Worm (Caenorhabditis elegans) whole organism, L1 larva: ENCODE measurements around the gene twk-12.

ENCODE experiments used
- C04F5.9 ChIP-seq: sonication (generic microtip); optimal IDR thresholded peaks from 2 replicates; lab custom pipeline; 2016; ENCODE audit warnings: missing genetic modification characterization, missing compliant biosample characterization
- C16A3.4 ChIP-seq: fragments of 150-350 bp; optimal IDR thresholded peaks from 2 replicates; lab custom pipeline; 2014; ENCODE audit warnings: missing biosample characterization, missing genetic modification characterization
- C34B4.2 ChIP-seq: sonication (generic microtip); optimal IDR thresholded peaks from 2 replicates; lab custom pipeline; 2017; ENCODE audit warnings: mild to moderate bottlenecking, missing genetic modification characterization, missing compliant biosample characterization
- F16B12.6 ChIP-seq: fragments of 150-350 bp; optimal IDR thresholded peaks from 2 replicates; lab custom pipeline; 2014; ENCODE audit warnings: missing biosample characterization, missing genetic modification characterization
- Y116A8C.19 ChIP-seq: sonication (generic microtip); optimal IDR thresholded peaks from 2 replicates; lab custom pipeline; 2016; ENCODE audit warnings: missing compliant biosample characterization, missing genetic modification characterization, borderline replicate concordance
- aha-1 ChIP-seq: fragments of 150-350 bp; optimal IDR thresholded peaks from 2 replicates; lab custom pipeline; 2014; ENCODE audit warnings: missing biosample characterization, missing genetic modification characterization
- blmp-1 ChIP-seq: fragments of 150-350 bp; optimal IDR thresholded peaks from 2 replicates; lab custom pipeline; 2014; ENCODE audit warnings: missing biosample characterization, missing genetic modification characterization
- ceh-8 ChIP-seq: fragments of 200-800 bp; sonication (Bioruptor generic); optimal IDR thresholded peaks from 2 replicates; lab custom pipeline; 2018; ENCODE audit warnings: mild to moderate bottlenecking, missing genetic modification characterization, moderate library complexity, missing compliant biosample characterization
- ceh-82 ChIP-seq, 3 experiments: fragments of 150-350 bp in 1 of 3; sonication (generic microtip) in 2 of 3; optimal IDR thresholded peaks; 2 replicates each; lab custom pipeline; 2014 to 2017; ENCODE audit warnings: missing biosample characterization in 3 of 3, missing genetic modification characterization in 3 of 3
- ceh-88 ChIP-seq: fragments of 200-800 bp; sonication (Bioruptor generic); IDR thresholded peaks from 2 replicates; pipeline ENCODE4 v1.3.6; 2022; ENCODE audit warnings: missing genetic modification characterization, missing compliant biosample characterization
- ces-1 ChIP-seq: fragments of 150-350 bp; optimal IDR thresholded peaks from 2 replicates; lab custom pipeline; 2014; ENCODE audit warnings: missing biosample characterization, missing genetic modification reagents, missing genetic modification characterization
- dpl-1 ChIP-seq, 3 experiments: fragments of 150-350 bp in 2 of 3; sonication (generic microtip) in 1 of 3; optimal IDR thresholded peaks; 2 replicates each; lab custom pipeline; 2014 to 2017; ENCODE audit warnings: missing biosample characterization in 3 of 3, missing genetic modification characterization in 3 of 3, missing genetic modification reagents in 3 of 3
- dsc-1 ChIP-seq: sonication (generic microtip); optimal IDR thresholded peaks from 2 replicates; lab custom pipeline; 2016; ENCODE audit warnings: mild to moderate bottlenecking, missing genetic modification characterization, missing compliant biosample characterization
- efl-1 ChIP-seq, 4 experiments: fragments of 150-350 bp; optimal IDR thresholded peaks in 3 of 4; peaks in 1 of 4; 1 replicate in 1 of 4; 2 replicates in 3 of 4; lab custom pipeline; 2014; ENCODE audit warnings: missing biosample characterization in 2 of 4, missing genetic modification characterization in 2 of 4, missing genetic modification reagents in 2 of 4
- elt-3 ChIP-seq, 6 experiments: fragments of 150-350 bp in 1 of 6; sonication (generic microtip); optimal IDR thresholded peaks; 2 replicates each; lab custom pipeline; 2017 to 2018; ENCODE audit warnings: missing biosample characterization in 6 of 6, missing genetic modification characterization in 6 of 6, inconsistent platforms in 1 of 6
- fkh-10 ChIP-seq: sonication (generic microtip); optimal IDR thresholded peaks from 2 replicates; lab custom pipeline; 2017; ENCODE audit warnings: missing biosample characterization, missing genetic modification reagents, missing genetic modification characterization
- fos-1 ChIP-seq: fragments of 150-350 bp; optimal IDR thresholded peaks from 2 replicates; lab custom pipeline; 2014; ENCODE audit warnings: missing biosample characterization, missing genetic modification characterization
- grh-1 ChIP-seq: fragments of 200-800 bp; sonication (Bioruptor generic); IDR thresholded peaks from 2 replicates; pipeline ENCODE4 v1.3.6; 2022; ENCODE audit warnings: missing genetic modification reagents, missing genetic modification characterization, missing compliant biosample characterization
- hlh-4 ChIP-seq: sonication (generic microtip); optimal IDR thresholded peaks from 2 replicates; lab custom pipeline; 2016; ENCODE audit warnings: mild to moderate bottlenecking, missing genetic modification characterization, missing compliant biosample characterization
- isw-1 ChIP-seq: fragments of 200-800 bp; sonication (Bioruptor generic); IDR thresholded peaks from 2 replicates; pipeline ENCODE4 v1.3.6; 2022; ENCODE audit warnings: missing genetic modification characterization, missing compliant biosample characterization
- lin-14 ChIP-seq: fragments of 200-800 bp; sonication (Bioruptor generic); optimal IDR thresholded peaks from 2 replicates; lab custom pipeline; 2018; ENCODE audit warnings: mild to moderate bottlenecking, missing genetic modification characterization, moderate library complexity, missing compliant biosample characterization
- lin-35 ChIP-seq, 2 experiments: fragments of 150-350 bp; optimal IDR thresholded peaks; 2 replicates each; lab custom pipeline; 2014; ENCODE audit warnings: missing biosample characterization in 2 of 2, missing genetic modification characterization in 2 of 2, missing genetic modification reagents in 2 of 2
- lin-39 ChIP-seq: fragments of 150-350 bp; optimal IDR thresholded peaks from 2 replicates; lab custom pipeline; 2014; ENCODE audit warnings: missing biosample characterization, missing genetic modification reagents, missing genetic modification characterization
- lir-3 ChIP-seq: sonication (generic microtip); optimal IDR thresholded peaks from 2 replicates; lab custom pipeline; 2016; ENCODE audit warnings: mild to moderate bottlenecking, missing genetic modification characterization, moderate library complexity, missing compliant biosample characterization; ENCODE audit not compliant: poor library complexity
- lsy-2 ChIP-seq, 2 experiments: fragments of 150-350 bp; optimal IDR thresholded peaks; 2 replicates each; lab custom pipeline; 2014; ENCODE audit warnings: missing biosample characterization in 2 of 2, missing genetic modification characterization in 2 of 2
- mab-9 ChIP-seq: fragments of 200-800 bp; sonication (Bioruptor generic); IDR thresholded peaks from 2 replicates; pipeline ENCODE4 v1.3.6; 2022; ENCODE audit warnings: missing genetic modification reagents, missing genetic modification characterization, missing compliant biosample characterization
- mdl-1 ChIP-seq, 2 experiments: fragments of 150-350 bp; optimal IDR thresholded peaks; 2 replicates each; lab custom pipeline; 2014 to 2017; ENCODE audit warnings: missing biosample characterization in 2 of 2, missing genetic modification characterization in 2 of 2, inconsistent platforms in 1 of 2
- mep-1 ChIP-seq: fragments of 150-350 bp; optimal IDR thresholded peaks from 2 replicates; lab custom pipeline; 2014; ENCODE audit warnings: missing biosample characterization, missing genetic modification characterization
- nhr-19 ChIP-seq: fragments of 200-800 bp; sonication (Bioruptor generic); conservative IDR thresholded peaks from 2 replicates; pipeline ENCODE4 v1.3.6; 2022; ENCODE audit warnings: missing genetic modification characterization, missing compliant biosample characterization
- nhr-47 ChIP-seq: sonication (generic microtip); optimal IDR thresholded peaks from 2 replicates; lab custom pipeline; 2016; ENCODE audit warnings: mild to moderate bottlenecking, missing genetic modification characterization, moderate library complexity, missing compliant biosample characterization
- nhr-90 ChIP-seq: sonication (generic microtip); optimal IDR thresholded peaks from 2 replicates; lab custom pipeline; 2016; ENCODE audit warnings: mild to moderate bottlenecking, missing genetic modification characterization, missing compliant biosample characterization; ENCODE audit not compliant: poor library complexity
- pag-3 ChIP-seq: sonication (generic microtip); optimal IDR thresholded peaks from 2 replicates; lab custom pipeline; 2017; ENCODE audit warnings: missing genetic modification characterization, mild to moderate bottlenecking, missing compliant biosample characterization, antibody characterized with exemption, borderline replicate concordance; ENCODE audit not compliant: insufficient read depth
- pax-3 ChIP-seq: fragments of 200-800 bp; sonication (Bioruptor generic); optimal IDR thresholded peaks from 2 replicates; lab custom pipeline; 2018; ENCODE audit warnings: mild to moderate bottlenecking, missing genetic modification characterization, moderate library complexity, missing compliant biosample characterization
- rnt-1 ChIP-seq: sonication (generic microtip); optimal IDR thresholded peaks from 2 replicates; lab custom pipeline; 2016; ENCODE audit warnings: mild to moderate bottlenecking, missing genetic modification characterization, moderate library complexity, missing compliant biosample characterization
- snu-23 ChIP-seq: sonication (generic microtip); optimal IDR thresholded peaks from 2 replicates; lab custom pipeline; 2016; ENCODE audit warnings: missing genetic modification characterization, missing compliant biosample characterization
- unc-30 ChIP-seq: sonication (generic microtip); optimal IDR thresholded peaks from 2 replicates; lab custom pipeline; 2017; ENCODE audit warnings: missing biosample characterization, missing genetic modification characterization
- unc-62 ChIP-seq: fragments of 150-350 bp; optimal IDR thresholded peaks from 2 replicates; lab custom pipeline; 2014; ENCODE audit warnings: missing biosample characterization, missing genetic modification reagents, missing genetic modification characterization
- unc-98 ChIP-seq: fragments of 200-800 bp; sonication (Bioruptor generic); IDR thresholded peaks from 2 replicates; pipeline ENCODE4 v1.3.6; 2022; ENCODE audit warnings: missing genetic modification characterization, missing compliant biosample characterization
- xbp-1 ChIP-seq: sonication (generic microtip); optimal IDR thresholded peaks from 2 replicates; lab custom pipeline; 2016; ENCODE audit warnings: missing genetic modification characterization, missing compliant biosample characterization
- zag-1 ChIP-seq: fragments of 150-350 bp; optimal IDR thresholded peaks from 2 replicates; lab custom pipeline; 2014; ENCODE audit warnings: missing biosample characterization, missing genetic modification characterization
- ztf-4 ChIP-seq: fragments of 150-350 bp; optimal IDR thresholded peaks from 2 replicates; lab custom pipeline; 2014; ENCODE audit warnings: missing biosample characterization, missing genetic modification characterization

The twk-12 gene

DNA sequence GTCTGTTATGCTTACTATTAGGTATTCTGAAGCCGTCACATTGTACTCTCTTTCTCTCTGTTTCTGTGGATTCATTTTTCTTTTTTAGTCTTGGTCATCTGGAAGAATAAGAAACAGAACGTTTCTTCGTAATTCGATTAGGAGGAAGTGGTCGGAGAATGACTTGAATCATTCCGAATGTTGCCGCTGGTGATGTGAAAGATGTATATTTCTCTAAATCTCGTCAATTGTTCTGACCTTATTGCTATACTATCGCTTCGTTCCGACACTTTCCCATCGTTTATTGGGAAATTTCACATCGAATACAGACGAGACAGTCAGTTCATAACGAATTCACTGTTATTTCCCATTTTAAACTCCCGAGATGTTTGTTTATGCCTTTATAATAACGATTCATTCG is 11.7 kb downstream of the twk-12 start:
- peak; percentile 73 for TF ChIP-seq blmp-1 (tag; lab: Kevin White, UChicago)
- TF ChIP-seq unc-62 (GFP tag; lab: Kevin White, UChicago): no peak
- TF ChIP-seq C04F5.9: no peak
- TF ChIP-seq snu-23 (GFP tag; lab: Kevin White, UChicago): no peak
- TF ChIP-seq ceh-88: no peak
- peak; percentile 44 for TF ChIP-seq lin-14 (GFP tag; lab: Kevin White, UChicago)
- TF ChIP-seq unc-98 (GFP tag; lab: Robert Waterston, UW): no peak

DNA sequence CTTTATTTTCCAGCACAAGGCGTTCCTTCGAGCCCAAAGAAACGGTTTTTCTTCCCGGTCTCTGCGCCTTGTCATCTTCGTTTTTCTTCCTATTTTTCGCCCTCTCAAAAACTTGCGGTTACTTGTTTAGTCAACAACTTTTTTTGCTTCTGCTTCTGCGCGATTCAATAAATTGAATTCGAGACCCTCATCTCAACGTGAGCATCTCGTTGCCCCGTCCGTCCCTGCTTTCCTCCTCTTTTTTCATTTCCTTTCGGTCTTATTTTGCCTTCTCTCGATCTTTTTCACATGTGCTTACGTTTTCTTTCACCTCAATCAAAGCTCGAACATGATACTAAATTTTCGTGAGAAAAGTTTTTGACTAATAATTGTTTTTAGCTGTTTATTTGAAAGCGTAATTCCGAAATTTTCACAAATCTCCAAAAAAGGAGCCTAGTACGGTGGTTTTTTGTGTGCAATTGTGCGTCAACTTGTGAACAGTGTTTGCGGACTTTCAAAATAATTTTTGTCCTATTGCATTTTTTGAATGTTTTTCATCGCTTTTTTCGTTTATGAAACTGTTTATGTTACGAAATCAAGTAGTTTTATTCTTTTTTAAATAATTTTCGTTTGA is 12.7 kb downstream of the twk-12 start:
- TF ChIP-seq grh-1 (GFP tag; lab: Robert Waterston, UW): no peak
- peak in 1 of 3 experiments; percentile 28 for TF ChIP-seq dpl-1 (GFP tag; optimal IDR thresholded peaks at IDR 0.05; lab: Kevin White, UChicago)
- peak in 1 of 2 experiments; percentile 15 for TF ChIP-seq efl-1 (optimal IDR thresholded peaks at IDR 0.05; lab: Kevin White, UChicago)
- TF ChIP-seq efl-1 (GFP tag; optimal IDR thresholded peaks at IDR 0.05 in 1 of 2; lab: Kevin White, UChicago): peak; percentile 10 to 92
- TF ChIP-seq blmp-1 (tag; lab: Kevin White, UChicago): peak; percentile 2
- no peak for TF ChIP-seq mdl-1 (tag; optimal IDR thresholded peaks at IDR 0.05; lab: Kevin White, UChicago)
- peak; percentile 51 for TF ChIP-seq lin-14 (GFP tag; lab: Kevin White, UChicago)
- TF ChIP-seq mep-1: peak; percentile 55
- no peak for TF ChIP-seq xbp-1 (tag; lab: Kevin White, UChicago)
- TF ChIP-seq lsy-2 (tag; optimal IDR thresholded peaks at IDR 0.05; lab: Kevin White, UChicago): peak; percentile 52 to 88
- peak in 1 of 2 experiments; percentile 30 for TF ChIP-seq lin-35 (GFP tag; optimal IDR thresholded peaks at IDR 0.05; lab: Kevin White, UChicago)
- TF ChIP-seq nhr-47 (tag; lab: Kevin White, UChicago): peak; percentile 2
- TF ChIP-seq snu-23 (GFP tag; lab: Kevin White, UChicago): peak; percentile 12
- no peak for TF ChIP-seq aha-1 (tag; lab: Kevin White, UChicago)
- TF ChIP-seq fkh-10 (GFP tag; lab: Kevin White, UChicago): peak; percentile 66
- TF ChIP-seq F16B12.6 (tag; lab: Kevin White, UChicago): peak; percentile 77

DNA sequence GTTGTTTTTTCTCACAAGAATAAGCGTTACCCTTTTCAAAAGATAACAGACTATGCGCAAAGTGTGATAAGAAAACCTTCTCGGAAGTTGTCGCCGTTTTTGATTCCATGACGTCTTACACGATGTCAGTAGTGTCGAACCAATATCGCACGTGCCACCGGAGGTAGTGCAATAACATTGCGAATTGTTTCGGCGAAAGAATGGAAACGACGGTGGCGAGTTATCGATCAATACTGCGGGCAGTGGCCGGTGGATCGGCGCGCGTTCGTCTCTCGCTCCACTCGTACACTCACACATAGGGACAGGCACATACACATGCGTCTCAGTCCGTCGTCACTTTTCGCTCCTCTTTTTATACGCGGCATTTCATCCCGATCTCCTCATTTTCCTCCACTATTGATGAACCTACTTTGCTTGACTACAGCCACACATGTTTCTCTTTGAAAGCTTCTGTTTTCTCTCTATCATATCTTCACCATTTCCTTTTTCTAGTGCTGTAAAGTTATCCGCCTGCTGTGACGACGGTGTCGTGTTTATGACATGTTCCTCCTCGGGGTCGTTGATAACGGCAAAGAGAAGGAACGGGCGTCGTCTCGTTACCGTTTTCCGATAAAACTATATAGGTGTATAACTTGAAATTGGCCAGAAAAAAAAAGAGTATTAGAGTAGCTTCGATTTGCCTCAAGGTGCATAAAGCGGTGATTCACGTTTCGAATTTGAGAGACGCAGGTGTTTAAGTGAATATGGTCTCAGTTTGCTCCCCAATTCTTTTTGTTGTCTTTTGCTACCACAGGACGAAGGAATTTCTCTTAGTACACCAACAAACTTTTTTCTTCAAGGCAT is 14.0 kb downstream of the twk-12 start:
- no peak for TF ChIP-seq C04F5.9
- peak; percentile 11 for TF ChIP-seq rnt-1 (tag; lab: Kevin White, UChicago)
- TF ChIP-seq Y116A8C.19 (tag; lab: Kevin White, UChicago): no peak
- no peak for TF ChIP-seq zag-1 (tag; lab: Kevin White, UChicago)
- TF ChIP-seq fos-1: no peak
- peak; percentile 53 for TF ChIP-seq snu-23 (GFP tag; lab: Kevin White, UChicago)
- TF ChIP-seq hlh-4 (tag; lab: Kevin White, UChicago): no peak
- TF ChIP-seq F16B12.6 (tag; lab: Kevin White, UChicago): no peak
- TF ChIP-seq lin-39: no peak
- no peak for TF ChIP-seq C34B4.2 (tag; lab: Kevin White, UChicago)
- peak in 1 of 3 experiments; percentile 4 for TF ChIP-seq ceh-82 (tag; optimal IDR thresholded peaks at IDR 0.05; lab: Kevin White, UChicago)
- TF ChIP-seq nhr-90 (tag; lab: Kevin White, UChicago): peak; percentile 13
- no peak for TF ChIP-seq lir-3 (tag; lab: Kevin White, UChicago)
- TF ChIP-seq dsc-1 (tag; lab: Kevin White, UChicago): peak; percentile 75
- no peak for TF ChIP-seq mab-9 (GFP tag; lab: Robert Waterston, UW)
- peak in 1 of 2 experiments; percentile 3 for TF ChIP-seq efl-1 (optimal IDR thresholded peaks at IDR 0.05; lab: Kevin White, UChicago)
- TF ChIP-seq efl-1 (GFP tag; optimal IDR thresholded peaks at IDR 0.05 in 1 of 2; lab: Kevin White, UChicago): peak in 1 of 2 experiments; percentile 80
- no peak for TF ChIP-seq ceh-8 (GFP tag; lab: Kevin White, UChicago)
- no peak for TF ChIP-seq unc-30
- no peak for TF ChIP-seq ces-1 (GFP tag; lab: Kevin White, UChicago)
- no peak for TF ChIP-seq fkh-10 (GFP tag; lab: Kevin White, UChicago)
- TF ChIP-seq C16A3.4 (tag; lab: Kevin White, UChicago): no peak
- peak in 1 of 2 experiments; percentile 57 for TF ChIP-seq lin-35 (GFP tag; optimal IDR thresholded peaks at IDR 0.05; lab: Kevin White, UChicago)
- peak in 5 of 6 experiments; percentile 23 to 80 (median 62) for TF ChIP-seq elt-3 (tag; optimal IDR thresholded peaks at IDR 0.05; lab: Kevin White, UChicago)
- TF ChIP-seq pag-3 (tag; lab: Kevin White, UChicago): no peak
- TF ChIP-seq ztf-4: no peak
- peak; percentile 13; the same call in 1 of the 2 replicates for TF ChIP-seq nhr-19 (GFP tag; lab: Robert Waterston, UW)
- TF ChIP-seq isw-1 (GFP tag; lab: Robert Waterston, UW): no peak
- TF ChIP-seq mdl-1 (tag; optimal IDR thresholded peaks at IDR 0.05; lab: Kevin White, UChicago): peak in 1 of 2 experiments; percentile 94
- peak; percentile 79 for TF ChIP-seq lin-14 (GFP tag; lab: Kevin White, UChicago)
- no peak for TF ChIP-seq pax-3 (tag; lab: Kevin White, UChicago)
- TF ChIP-seq unc-98 (GFP tag; lab: Robert Waterston, UW): no peak
